Worm (Caenorhabditis elegans) whole organism, early embryonic: Measurements from ENCODE around the gene fbxa-106.

Source experiments
- aly-1 ChIP-seq: sonication (generic microtip); optimal IDR thresholded peaks from 2 replicates; lab custom pipeline; 2016; ENCODE audit warnings: missing genetic modification characterization, missing compliant biosample characterization
- ama-1 ChIP-seq: fragments of 150-350 bp; optimal IDR thresholded peaks from 2 replicates; lab custom pipeline; 2014
- ceh-36 ChIP-seq: sonication (generic microtip); optimal IDR thresholded peaks from 2 replicates; lab custom pipeline; 2016; ENCODE audit warnings: missing genetic modification characterization, inconsistent platforms, missing compliant biosample characterization
- hmbx-1 ChIP-seq: sonication (generic microtip); optimal IDR thresholded peaks from 2 replicates; lab custom pipeline; 2016; ENCODE audit warnings: mild to moderate bottlenecking, missing genetic modification characterization, missing compliant biosample characterization
- hmg-4 ChIP-seq: fragments of 200-800 bp; sonication (Bioruptor generic); optimal IDR thresholded peaks from 2 replicates; lab custom pipeline; 2018; ENCODE audit warnings: mild to moderate bottlenecking, missing genetic modification characterization, missing compliant biosample characterization
- scrt-1 ChIP-seq: fragments of 200-800 bp; sonication (Bioruptor generic); IDR thresholded peaks from 2 replicates; pipeline ENCODE4 v1.3.6; 2022; ENCODE audit warnings: missing genetic modification characterization, missing compliant biosample characterization

DNA sequence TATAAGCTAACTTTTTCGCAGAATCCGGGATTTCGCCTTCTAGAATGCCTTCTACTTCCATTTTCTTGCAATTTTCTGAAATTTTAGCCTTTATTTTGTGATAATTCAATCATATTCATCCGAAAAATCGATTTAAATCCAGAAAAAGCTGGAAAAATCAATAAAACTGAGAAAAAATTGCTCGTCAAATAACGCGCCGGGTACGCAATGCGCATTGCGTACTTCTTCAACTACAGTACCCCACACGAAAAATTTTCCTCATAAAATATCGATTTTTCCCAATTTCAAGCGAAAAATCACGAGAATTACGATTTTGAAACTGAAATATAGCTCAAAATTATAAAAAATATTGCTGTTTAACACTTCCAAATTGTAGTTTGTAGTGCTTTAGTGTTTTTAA lies 46.0 kb upstream of the fbxa-106 start, which contains the start of gene Y37H2A.12:
- no peak for TF ChIP-seq ceh-36
- TF ChIP-seq ama-1 (lab: Kevin White, UChicago): no peak
- no peak for TF ChIP-seq hmg-4 (GFP tag; lab: Kevin White, UChicago)
- TF ChIP-seq aly-1: no peak
- no peak for TF ChIP-seq scrt-1
- TF ChIP-seq hmbx-1: no peak
